Worm (Caenorhabditis elegans): ENCODE results near the gene fnip-2.
"Not testable (repeated sequence)": the region's sequence is repeated elsewhere in the genome, so short reads cannot be mapped to it uniquely, and the experiment has no call there.

fnip-2 gene

DNA sequence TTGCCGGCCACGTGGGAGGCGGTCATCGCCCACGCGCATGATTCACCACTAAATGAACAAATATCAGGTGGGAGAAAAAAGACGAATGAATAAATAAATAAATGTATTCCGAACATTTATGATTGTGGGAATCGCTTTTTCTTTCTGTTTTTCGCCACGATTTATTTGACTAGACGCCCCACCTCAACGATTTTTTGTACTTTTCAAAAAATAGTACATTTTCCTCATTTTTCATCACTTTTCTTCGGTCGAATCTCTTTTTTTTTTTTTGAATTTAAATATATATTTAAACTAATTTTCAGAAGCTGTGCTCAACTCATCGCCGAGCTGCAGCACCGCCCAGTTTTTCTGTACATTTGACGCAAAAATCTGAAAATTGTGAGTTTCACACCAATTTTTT lies at the start of gene fnip-2:
Gene fnip-2 (plus strand): TSS at position 301 of the 400 bp plus-strand sequence.
- no peak for TF ChIP-seq F13C5.2 (tag; optimal IDR thresholded peaks at IDR 0.05)
- no peak for TF ChIP-seq flt-1 (GFP tag; IDR thresholded peaks at IDR 0.05)
- no peak for TF ChIP-seq tbx-11 (GFP tag; IDR thresholded peaks at IDR 0.05)
- TF ChIP-seq aly-1 (tag; optimal IDR thresholded peaks at IDR 0.05): no peak
- TF ChIP-seq hnd-1 (tag; optimal IDR thresholded peaks at IDR 0.05): no peak
- no peak for TF ChIP-seq tra-4 (tag; optimal IDR thresholded peaks at IDR 0.05)
- TF ChIP-seq ama-1 (optimal IDR thresholded peaks at IDR 0.05): no peak
- no peak for TF ChIP-seq ceh-36 (tag; optimal IDR thresholded peaks at IDR 0.05)
- TF ChIP-seq scrt-1 (GFP tag; IDR thresholded peaks at IDR 0.05): no peak
- TF ChIP-seq hmg-4 (GFP tag; optimal IDR thresholded peaks at IDR 0.05): no peak
- no peak for TF ChIP-seq tbx-37 (GFP tag; conservative IDR thresholded peaks at IDR 0.05)
- no peak for TF ChIP-seq hmbx-1 (tag; optimal IDR thresholded peaks at IDR 0.05)
- TF ChIP-seq pes-1 (GFP tag; IDR thresholded peaks at IDR 0.05): no peak
- no peak for TF ChIP-seq ceh-13 (GFP tag; optimal IDR thresholded peaks at IDR 0.05)
- no peak for TF ChIP-seq B0310.2 (tag; optimal IDR thresholded peaks at IDR 0.05)
- no peak for TF ChIP-seq ets-7 (tag; optimal IDR thresholded peaks at IDR 0.05)
- TF ChIP-seq sea-1 (GFP tag; conservative IDR thresholded peaks at IDR 0.05): no peak

ce11 chrIV:2172880-2173279 lies 49.7 kb upstream of the fnip-2 start:
- TF ChIP-seq ama-1 (optimal IDR thresholded peaks at IDR 0.05) (no peak), pes-1 (GFP tag; IDR thresholded peaks at IDR 0.05) (no peak)

DNA sequence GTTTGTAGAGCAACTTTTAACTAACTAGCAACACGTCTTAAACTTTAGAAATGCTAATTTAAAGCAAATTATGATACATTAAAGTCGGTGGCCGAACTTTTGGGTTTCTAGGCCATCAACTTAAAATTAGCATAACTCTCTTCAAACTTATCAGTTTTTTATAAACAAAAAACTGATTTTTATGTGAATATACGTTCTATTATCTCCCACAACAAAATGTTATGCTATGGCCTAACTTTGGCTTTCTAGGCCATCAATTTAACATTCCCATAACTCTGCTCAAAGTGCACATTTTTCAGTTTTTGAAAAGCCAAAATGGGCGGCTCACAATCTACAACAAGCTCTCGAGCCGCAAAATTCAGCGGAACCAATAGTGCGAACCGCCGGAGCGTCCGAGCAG lies 47.3 kb upstream of the fnip-2 start, which contains the start of gene C54E4.1:
Gene C54E4.1 (plus strand): TSS at position 301 of the 400 bp plus-strand sequence.
- TF ChIP-seq ama-1 (optimal IDR thresholded peaks at IDR 0.05): no peak
- no peak for TF ChIP-seq hmbx-1 (tag; optimal IDR thresholded peaks at IDR 0.05)
- TF ChIP-seq ets-7 (tag; optimal IDR thresholded peaks at IDR 0.05): no peak
- TF ChIP-seq ceh-36 (tag; optimal IDR thresholded peaks at IDR 0.05): no peak
- TF ChIP-seq F13C5.2 (tag; optimal IDR thresholded peaks at IDR 0.05): no peak
- no peak for TF ChIP-seq tbx-11 (GFP tag; IDR thresholded peaks at IDR 0.05)
- TF ChIP-seq tbx-37 (GFP tag; conservative IDR thresholded peaks at IDR 0.05): no peak
- TF ChIP-seq hnd-1 (tag; optimal IDR thresholded peaks at IDR 0.05): no peak
- TF ChIP-seq pes-1 (GFP tag; IDR thresholded peaks at IDR 0.05): no peak
- TF ChIP-seq tra-4 (tag; optimal IDR thresholded peaks at IDR 0.05): no peak
- TF ChIP-seq sea-1 (GFP tag; conservative IDR thresholded peaks at IDR 0.05): no peak
- no peak for TF ChIP-seq B0310.2 (tag; optimal IDR thresholded peaks at IDR 0.05)
- no peak for TF ChIP-seq scrt-1 (GFP tag; IDR thresholded peaks at IDR 0.05)
- TF ChIP-seq ceh-13 (GFP tag; optimal IDR thresholded peaks at IDR 0.05): no peak
- TF ChIP-seq flt-1 (GFP tag; IDR thresholded peaks at IDR 0.05): no peak
- no peak for TF ChIP-seq aly-1 (tag; optimal IDR thresholded peaks at IDR 0.05)
- TF ChIP-seq hmg-4 (GFP tag; optimal IDR thresholded peaks at IDR 0.05): no peak

- peak; percentile 64 for TF ChIP-seq F13C5.2 (tag; optimal IDR thresholded peaks at IDR 0.05)
- TF ChIP-seq pes-1 (GFP tag; IDR thresholded peaks at IDR 0.05): no peak
- TF ChIP-seq tbx-11 (GFP tag; IDR thresholded peaks at IDR 0.05): no peak
- TF ChIP-seq hmbx-1 (tag; optimal IDR thresholded peaks at IDR 0.05): no peak
- no peak for TF ChIP-seq hnd-1 (tag; optimal IDR thresholded peaks at IDR 0.05)
- no peak for TF ChIP-seq tra-4 (tag; optimal IDR thresholded peaks at IDR 0.05)
- no peak for TF ChIP-seq ama-1 (optimal IDR thresholded peaks at IDR 0.05)
These were observed 45.1 kb upstream of the fnip-2 start, which contains the start of gene hrpu-2 for ce11 chrIV:2177545-2177944. hrpu-2 (plus strand) TSS chrIV:2177896.

DNA sequence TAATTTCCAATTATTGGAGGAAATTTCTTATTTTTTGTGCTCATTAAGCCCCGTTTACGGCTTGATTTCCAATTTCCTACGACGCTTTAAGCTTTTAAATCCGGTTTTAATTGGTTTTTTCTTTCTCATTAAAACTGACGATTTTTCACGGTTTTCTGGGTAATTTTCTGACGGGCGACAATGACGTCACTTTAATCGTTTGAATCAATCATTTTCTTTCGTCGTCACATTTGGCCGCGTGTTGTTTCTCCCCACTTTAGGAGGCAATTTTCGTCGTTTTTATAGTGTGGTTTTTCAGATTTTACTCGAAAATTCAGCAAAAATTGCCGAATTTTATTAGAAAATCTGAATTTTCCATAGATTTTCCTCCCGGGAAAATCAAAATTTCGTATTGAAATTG lies 29.6 kb upstream of the fnip-2 start:
- TF ChIP-seq aly-1 (tag; optimal IDR thresholded peaks at IDR 0.05) (no peak), pes-1 (GFP tag; IDR thresholded peaks at IDR 0.05) (no peak), sea-1 (GFP tag; conservative IDR thresholded peaks at IDR 0.05) (no peak), flt-1 (GFP tag; IDR thresholded peaks at IDR 0.05) (no peak), tbx-11 (GFP tag; IDR thresholded peaks at IDR 0.05) (no peak), hmg-4 (GFP tag; optimal IDR thresholded peaks at IDR 0.05) (no peak)

DNA sequence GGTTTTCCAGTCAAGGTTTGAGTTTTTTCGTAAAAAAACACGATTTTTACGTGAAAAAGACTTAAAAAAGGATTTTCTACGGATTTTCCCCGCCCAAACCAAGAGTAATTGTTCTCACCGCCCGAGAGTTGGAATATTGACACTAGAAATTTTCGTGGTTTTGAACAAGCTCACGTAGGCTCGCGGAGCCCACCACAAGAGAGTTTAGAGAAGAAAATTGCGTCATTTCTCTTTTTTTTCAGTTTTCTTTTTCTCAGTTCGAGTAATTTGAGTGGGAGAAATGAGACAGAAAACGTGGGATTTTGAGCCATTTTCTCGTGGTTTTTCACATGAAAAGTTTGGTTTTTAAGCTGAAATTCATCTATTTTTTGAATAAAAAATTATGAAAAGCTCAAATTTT lies 29.1 kb upstream of the fnip-2 start:
- no peak for TF ChIP-seq tra-4 (tag; optimal IDR thresholded peaks at IDR 0.05)
- no peak for TF ChIP-seq tbx-11 (GFP tag; IDR thresholded peaks at IDR 0.05)
- TF ChIP-seq ama-1 (optimal IDR thresholded peaks at IDR 0.05): no peak
- no peak for TF ChIP-seq tbx-37 (GFP tag; conservative IDR thresholded peaks at IDR 0.05)
- TF ChIP-seq hmg-4 (GFP tag; optimal IDR thresholded peaks at IDR 0.05): no peak
- no peak for TF ChIP-seq F13C5.2 (tag; optimal IDR thresholded peaks at IDR 0.05)
- no peak for TF ChIP-seq pes-1 (GFP tag; IDR thresholded peaks at IDR 0.05)

DNA sequence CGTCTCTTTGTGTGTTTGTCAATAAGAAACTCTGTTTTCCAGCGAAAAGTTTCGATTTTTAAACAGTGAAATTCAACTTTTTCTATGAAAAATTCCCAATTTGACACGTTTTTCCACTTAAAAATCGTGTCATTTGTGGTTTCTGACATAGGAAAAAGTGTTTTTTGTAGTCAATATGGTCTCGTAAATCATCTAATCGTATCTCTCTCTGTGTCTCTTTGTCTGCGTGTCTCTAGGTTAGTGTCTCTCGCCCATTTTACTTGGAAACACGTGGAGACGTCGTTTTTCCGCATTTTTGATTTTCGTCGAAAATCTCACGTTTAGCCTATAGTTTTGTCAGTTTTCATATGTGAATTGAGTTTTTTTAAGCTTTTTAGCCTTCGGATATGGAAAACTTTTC lies 27.0 kb upstream of the fnip-2 start:
- TF ChIP-seq pes-1 (GFP tag; IDR thresholded peaks at IDR 0.05): no peak

DNA sequence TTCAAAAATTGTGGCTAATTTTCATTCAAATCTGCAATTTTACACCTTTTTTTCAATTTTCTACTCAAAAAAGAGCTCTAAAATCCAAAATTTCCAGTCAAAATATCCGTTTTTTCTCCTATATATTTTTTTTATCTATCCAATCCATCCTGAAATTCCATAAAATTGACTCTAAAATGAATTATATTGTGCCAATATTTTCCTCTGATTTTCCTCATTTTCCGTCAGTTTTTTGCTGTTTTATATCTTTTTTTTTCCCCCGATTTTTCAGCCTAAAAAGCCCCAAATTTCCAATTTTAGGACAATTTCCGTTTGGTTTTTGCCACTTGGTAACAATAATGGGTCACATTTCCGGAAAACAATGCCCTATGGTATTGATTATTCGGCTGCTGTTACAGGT lies 23.9 kb upstream of the fnip-2 start, which contains the start of gene Y71G10AR.4:
Gene Y71G10AR.4 (plus strand): TSS at position 301 of the 400 bp plus-strand sequence.
- TF ChIP-seq ets-7 (tag; optimal IDR thresholded peaks at IDR 0.05) (no peak), tbx-11 (GFP tag; IDR thresholded peaks at IDR 0.05) (no peak), ama-1 (optimal IDR thresholded peaks at IDR 0.05) (no peak), tbx-37 (GFP tag; conservative IDR thresholded peaks at IDR 0.05) (no peak), flt-1 (GFP tag; IDR thresholded peaks at IDR 0.05) (no peak), ceh-13 (GFP tag; optimal IDR thresholded peaks at IDR 0.05) (no peak), scrt-1 (GFP tag; IDR thresholded peaks at IDR 0.05) (no peak), B0310.2 (tag; optimal IDR thresholded peaks at IDR 0.05) (no peak), hmg-4 (GFP tag; optimal IDR thresholded peaks at IDR 0.05) (no peak)

DNA sequence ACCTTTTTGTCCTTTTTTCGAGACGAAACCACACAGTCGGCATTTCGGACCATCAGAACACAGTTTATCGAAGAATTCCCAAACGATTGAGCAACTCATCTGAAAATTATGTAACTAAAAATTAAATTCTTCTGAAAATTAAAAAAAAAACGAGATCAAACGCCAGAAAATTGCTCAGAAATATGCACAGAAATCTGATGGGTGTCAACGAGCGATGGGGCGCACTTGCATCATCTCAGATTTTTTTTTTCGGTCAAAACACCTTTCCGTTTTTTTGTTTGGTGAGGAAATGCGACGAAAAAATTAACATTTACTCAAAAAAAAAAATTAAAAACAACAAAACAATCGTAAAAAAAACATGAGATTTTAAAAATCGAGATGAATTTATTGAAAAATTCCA lies 5.9 kb upstream of the fnip-2 start, which contains the start of gene T04C4.3:
Gene T04C4.3 (minus strand): TSS at position 101 of the 400 bp plus-strand sequence.
- TF ChIP-seq ceh-36 (tag; optimal IDR thresholded peaks at IDR 0.05); hmbx-1 (tag; optimal IDR thresholded peaks at IDR 0.05); ceh-13 (GFP tag; optimal IDR thresholded peaks at IDR 0.05): not testable (repeated sequence)
